Worm (Caenorhabditis elegans) whole organism, L2 larva: Measurements from ENCODE around the gene Y53C12A.8.
A peak's percentile ranks its signal among the peaks of the same experiment; 100 is the strongest.

ENCODE experiments used
- C34F6.9 ChIP-seq: fragments of 150-350 bp; optimal IDR thresholded peaks from 2 replicates; lab custom pipeline; 2014; ENCODE audit warnings: missing biosample characterization, missing genetic modification characterization
- F13H6.1 ChIP-seq: sonication (generic microtip); optimal IDR thresholded peaks from 2 replicates; lab custom pipeline; 2016; ENCODE audit warnings: missing genetic modification characterization, missing compliant biosample characterization
- Y55F3AM.14 ChIP-seq: fragments of 200-800 bp; sonication (Bioruptor generic); optimal IDR thresholded peaks from 2 replicates; lab custom pipeline; 2018; ENCODE audit warnings: mild to moderate bottlenecking, missing genetic modification characterization, missing compliant biosample characterization
- ZK546.5 ChIP-seq: sonication (generic microtip); optimal IDR thresholded peaks from 2 replicates; lab custom pipeline; 2017; ENCODE audit warnings: missing biosample characterization, missing genetic modification characterization
- alr-1 ChIP-seq: fragments of 150-350 bp; optimal IDR thresholded peaks from 2 replicates; lab custom pipeline; 2014; ENCODE audit warnings: missing biosample characterization, missing genetic modification characterization
- aly-2 ChIP-seq: fragments of 150-350 bp; optimal IDR thresholded peaks from 2 replicates; lab custom pipeline; 2014; ENCODE audit warnings: missing biosample characterization, missing genetic modification characterization
- ama-1 ChIP-seq: fragments of 150-350 bp; optimal IDR thresholded peaks from 2 replicates; lab custom pipeline; 2018; ENCODE audit warnings: inconsistent platforms
- ceh-16 ChIP-seq: fragments of 150-350 bp; optimal IDR thresholded peaks from 2 replicates; lab custom pipeline; 2014; ENCODE audit warnings: missing biosample characterization, missing genetic modification characterization
- ceh-82 ChIP-seq: fragments of 150-350 bp; optimal IDR thresholded peaks from 2 replicates; lab custom pipeline; 2014; ENCODE audit warnings: missing biosample characterization, missing genetic modification characterization
- crh-2 ChIP-seq: sonication (generic microtip); optimal IDR thresholded peaks from 2 replicates; lab custom pipeline; 2017; ENCODE audit warnings: missing biosample characterization, missing genetic modification characterization
- dmd-4 ChIP-seq: sonication (generic microtip); optimal IDR thresholded peaks from 2 replicates; lab custom pipeline; 2017; ENCODE audit warnings: missing biosample characterization, missing genetic modification characterization
- egl-27 ChIP-seq: sonication (generic microtip); optimal IDR thresholded peaks from 3 replicates; lab custom pipeline; 2017; ENCODE audit warnings: missing biosample characterization, missing genetic modification reagents, missing genetic modification characterization
- elt-1 ChIP-seq: fragments of 150-350 bp; optimal IDR thresholded peaks from 2 replicates; lab custom pipeline; 2014; ENCODE audit warnings: missing biosample characterization, missing genetic modification characterization
- fos-1 ChIP-seq: fragments of 150-350 bp; optimal IDR thresholded peaks from 2 replicates; lab custom pipeline; 2014; ENCODE audit warnings: missing biosample characterization, missing genetic modification characterization
- gmeb-1 ChIP-seq: fragments of 150-350 bp; optimal IDR thresholded peaks from 2 replicates; lab custom pipeline; 2014; ENCODE audit warnings: missing biosample characterization, missing genetic modification characterization
- lin-39 ChIP-seq: fragments of 150-350 bp; optimal IDR thresholded peaks from 2 replicates; lab custom pipeline; 2014; ENCODE audit warnings: missing biosample characterization, missing genetic modification reagents, missing genetic modification characterization
- lsy-2 ChIP-seq, 2 experiments: fragments of 150-350 bp in 1 of 2; sonication (generic microtip) in 1 of 2; optimal IDR thresholded peaks; 2 replicates each; lab custom pipeline; 2014 to 2017; ENCODE audit warnings: missing biosample characterization in 2 of 2, missing genetic modification characterization in 2 of 2
- mab-5 ChIP-seq: fragments of 150-350 bp; optimal IDR thresholded peaks from 2 replicates; lab custom pipeline; 2014; ENCODE audit warnings: missing biosample characterization, missing genetic modification characterization
- mdl-1 ChIP-seq, 2 experiments: fragments of 150-350 bp in 1 of 2; sonication (generic microtip) in 1 of 2; optimal IDR thresholded peaks; 2 replicates each; lab custom pipeline; 2017; ENCODE audit warnings: missing biosample characterization in 2 of 2, missing genetic modification characterization in 2 of 2
- nhr-10 ChIP-seq: sonication (generic microtip); optimal IDR thresholded peaks from 2 replicates; lab custom pipeline; 2017; ENCODE audit warnings: missing biosample characterization, missing genetic modification characterization
- nhr-12 ChIP-seq: fragments of 150-350 bp; optimal IDR thresholded peaks from 2 replicates; lab custom pipeline; 2014; ENCODE audit warnings: missing biosample characterization, missing genetic modification characterization
- nhr-129 ChIP-seq: fragments of 150-350 bp; optimal IDR thresholded peaks from 2 replicates; lab custom pipeline; 2014; ENCODE audit warnings: missing biosample characterization, missing genetic modification characterization
- nhr-21 ChIP-seq: fragments of 150-350 bp; optimal IDR thresholded peaks from 2 replicates; lab custom pipeline; 2014; ENCODE audit warnings: missing biosample characterization, missing genetic modification characterization
- nhr-6 ChIP-seq: fragments of 150-350 bp; optimal IDR thresholded peaks from 2 replicates; lab custom pipeline; 2014; ENCODE audit warnings: missing biosample characterization, missing genetic modification characterization
- nhr-77 ChIP-seq: fragments of 150-350 bp; optimal IDR thresholded peaks from 2 replicates; lab custom pipeline; 2014; ENCODE audit warnings: missing biosample characterization, missing genetic modification characterization
- sem-4 ChIP-seq: fragments of 150-350 bp; optimal IDR thresholded peaks from 2 replicates; lab custom pipeline; 2014; ENCODE audit warnings: missing biosample characterization, missing genetic modification reagents, missing genetic modification characterization
- snpc-4 ChIP-seq: fragments of 150-350 bp; optimal IDR thresholded peaks from 2 replicates; lab custom pipeline; 2014; ENCODE audit warnings: missing biosample characterization, missing genetic modification characterization
- unc-55 ChIP-seq: fragments of 150-350 bp; sonication (generic microtip); optimal IDR thresholded peaks from 3 replicates; lab custom pipeline; 2014; ENCODE audit warnings: missing biosample characterization, missing genetic modification reagents, missing genetic modification characterization
- unc-62 ChIP-seq: fragments of 150-350 bp; optimal IDR thresholded peaks from 2 replicates; lab custom pipeline; 2014; ENCODE audit warnings: missing biosample characterization, missing genetic modification reagents, missing genetic modification characterization
- zag-1 ChIP-seq: fragments of 150-350 bp; optimal IDR thresholded peaks from 2 replicates; lab custom pipeline; 2014; ENCODE audit warnings: missing biosample characterization, missing genetic modification characterization
- ztf-1 ChIP-seq: fragments of 200-800 bp; sonication (Bioruptor generic); conservative IDR thresholded peaks from 2 replicates; pipeline ENCODE4 v1.3.6; 2022; ENCODE audit warnings: missing genetic modification characterization, missing compliant biosample characterization
- ztf-11 ChIP-seq: sonication (generic microtip); optimal IDR thresholded peaks from 2 replicates; lab custom pipeline; 2017; ENCODE audit warnings: missing biosample characterization, missing genetic modification characterization

Gene Y53C12A.8

ce11 chrII:9667382-9667781 is 32.9 kb downstream of the Y53C12A.8 start, which contains the start of gene ZK1320.11:
Gene ZK1320.11 (plus strand): TSS chrII:9667624.
- TF ChIP-seq mdl-1 (tag; optimal IDR thresholded peaks at IDR 0.05; lab: Kevin White, UChicago) = no peak
- TF ChIP-seq lsy-2 (tag; optimal IDR thresholded peaks at IDR 0.05; lab: Kevin White, UChicago) = peak in 1 of 2 experiments; percentile 60
- TF ChIP-seq nhr-77 (tag; lab: Kevin White, UChicago) = no peak
- TF ChIP-seq C34F6.9 (tag; lab: Kevin White, UChicago) = peak; percentile 34
- no peak for TF ChIP-seq gmeb-1 (tag; lab: Kevin White, UChicago)
- TF ChIP-seq elt-1 (tag; lab: Kevin White, UChicago) = no peak
- no peak for TF ChIP-seq sem-4
- peak; percentile 73 for TF ChIP-seq unc-55 (GFP tag; lab: Kevin White, UChicago)
- TF ChIP-seq F13H6.1 = no peak
- TF ChIP-seq nhr-129 (tag; lab: Kevin White, UChicago) = peak; percentile 16
- no peak for TF ChIP-seq aly-2 (tag; lab: Kevin White, UChicago)

- no peak for TF ChIP-seq nhr-10
- no peak for TF ChIP-seq nhr-21 (tag; lab: Kevin White, UChicago)
- TF ChIP-seq zag-1 = no peak
- no peak for TF ChIP-seq aly-2 (tag; lab: Kevin White, UChicago)
- no peak for TF ChIP-seq dmd-4 (tag; lab: Kevin White, UChicago)
- TF ChIP-seq snpc-4 (tag; lab: Kevin White, UChicago) = no peak
- no peak for TF ChIP-seq lin-39 (tag; lab: Kevin White, UChicago)
- TF ChIP-seq ztf-1 (GFP tag; lab: Robert Waterston, UW) = no peak
- no peak for TF ChIP-seq elt-1 (tag; lab: Kevin White, UChicago)
- TF ChIP-seq ceh-82 = no peak
- no peak for TF ChIP-seq nhr-12
- TF ChIP-seq ceh-16 (tag; lab: Kevin White, UChicago) = no peak
- no peak for TF ChIP-seq alr-1
- TF ChIP-seq nhr-6 (tag; lab: Kevin White, UChicago) = no peak
- TF ChIP-seq unc-62 (GFP tag; lab: Kevin White, UChicago) = no peak
These were observed 34.7 kb downstream of the Y53C12A.8 start, which contains the start of gene ZK1320.5 for ce11 chrII:9665577-9665976. Gene ZK1320.5 (minus strand): TSS chrII:9665677.

- TF ChIP-seq ZK546.5 (tag; lab: Kevin White, UChicago) (no peak), fos-1 (tag; lab: Kevin White, UChicago) (peak; percentile 22)
These were observed 37.5 kb downstream of the Y53C12A.8 start, which contains the start of gene cyp-13A10 for ce11 chrII:9662797-9663196. Gene cyp-13A10 (minus strand): TSS chrII:9662884.

- TF ChIP-seq fos-1 (tag; lab: Kevin White, UChicago) = no peak
- no peak for TF ChIP-seq egl-27 (tag; lab: Kevin White, UChicago)
- no peak for TF ChIP-seq ceh-16 (tag; lab: Kevin White, UChicago)
- no peak for TF ChIP-seq ama-1 (lab: Kevin White, UChicago)
- TF ChIP-seq nhr-129 (tag; lab: Kevin White, UChicago) = no peak
- TF ChIP-seq ztf-11 (tag; lab: Kevin White, UChicago) = no peak
- TF ChIP-seq nhr-77 (tag; lab: Kevin White, UChicago) = no peak
- TF ChIP-seq lin-39 (tag; lab: Kevin White, UChicago) = no peak
- no peak for TF ChIP-seq dmd-4 (tag; lab: Kevin White, UChicago)
- no peak for TF ChIP-seq mab-5 (tag; lab: Kevin White, UChicago)
These were observed 38.1 kb downstream of the Y53C12A.8 start for ce11 chrII:9662160-9662559.

- TF ChIP-seq fos-1 (tag; lab: Kevin White, UChicago) = peak; percentile 87
- TF ChIP-seq crh-2 (tag; lab: Kevin White, UChicago) = no peak
- TF ChIP-seq, all 48 proteins: peak for 1
These were observed 39.9 kb downstream of the Y53C12A.8 start, which contains the start of gene ZK1320.3 for ce11 chrII:9660379-9660778. Gene ZK1320.3 (minus strand): TSS chrII:9660419.

ce11 chrII:9658915-9659314 is 41.3 kb downstream of the Y53C12A.8 start, which contains the start of gene ZK1320.2:
Gene ZK1320.2 (minus strand): TSS chrII:9659002.
- TF ChIP-seq Y55F3AM.14 (no peak), fos-1 (tag; lab: Kevin White, UChicago) (peak; percentile 79), gmeb-1 (tag; lab: Kevin White, UChicago) (no peak), crh-2 (tag; lab: Kevin White, UChicago) (peak; percentile 52)
